Worm (Caenorhabditis elegans) whole organism, late embryonic: ENCODE results near the gene K12H4.5.

ENCODE experiments used
- ama-1 ChIP-seq: fragments of 150-350 bp; optimal IDR thresholded peaks from 2 replicates; lab custom pipeline; 2014
- elt-2 ChIP-seq: sonication (generic microtip); optimal IDR thresholded peaks from 2 replicates; lab custom pipeline; 2016; ENCODE audit warnings: missing genetic modification reagents, missing genetic modification characterization, missing compliant biosample characterization
- elt-4 ChIP-seq: sonication (generic microtip); optimal IDR thresholded peaks from 2 replicates; lab custom pipeline; 2016; ENCODE audit warnings: missing genetic modification characterization, missing compliant biosample characterization
- eyg-1 ChIP-seq: sonication (generic microtip); optimal IDR thresholded peaks from 2 replicates; lab custom pipeline; 2016; ENCODE audit warnings: missing genotype, missing genetic modification characterization, missing compliant biosample characterization

DNA sequence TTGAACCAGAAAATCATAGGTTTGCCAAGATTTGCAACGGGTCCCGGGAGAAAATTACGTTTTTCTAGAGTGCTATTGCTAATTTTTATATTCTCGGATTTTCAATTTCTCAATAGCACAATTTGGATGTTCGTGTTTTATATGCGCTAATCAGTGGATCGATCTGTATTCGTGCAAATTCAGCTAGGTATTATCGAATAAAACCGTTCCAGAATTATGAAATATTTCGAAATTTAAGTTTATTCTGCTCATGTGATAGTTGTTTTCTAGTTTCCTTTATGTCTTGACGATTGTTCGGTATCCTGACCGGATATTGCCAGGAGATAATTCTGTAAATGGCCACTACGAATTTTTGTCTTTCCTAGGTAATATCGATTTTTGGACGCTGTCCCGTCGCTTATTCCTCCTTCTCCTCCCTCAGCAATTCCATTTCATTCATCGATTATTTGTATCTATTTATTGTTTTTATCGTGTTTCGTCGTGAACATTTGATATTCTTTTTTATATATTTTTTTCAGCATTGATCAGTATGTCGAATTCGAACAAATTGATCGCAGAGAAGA is 33.9 kb upstream of the K12H4.5 start, which contains the start of gene cit-1.2:
- TF ChIP-seq eyg-1 = no peak
- TF ChIP-seq elt-2 (tag; lab: Kevin White, UChicago) = no peak
- no peak for TF ChIP-seq elt-4 (tag; lab: Kevin White, UChicago)
- no peak for TF ChIP-seq ama-1
